Worm (Caenorhabditis elegans): ENCODE data around the gene hrpk-2.

DNA sequence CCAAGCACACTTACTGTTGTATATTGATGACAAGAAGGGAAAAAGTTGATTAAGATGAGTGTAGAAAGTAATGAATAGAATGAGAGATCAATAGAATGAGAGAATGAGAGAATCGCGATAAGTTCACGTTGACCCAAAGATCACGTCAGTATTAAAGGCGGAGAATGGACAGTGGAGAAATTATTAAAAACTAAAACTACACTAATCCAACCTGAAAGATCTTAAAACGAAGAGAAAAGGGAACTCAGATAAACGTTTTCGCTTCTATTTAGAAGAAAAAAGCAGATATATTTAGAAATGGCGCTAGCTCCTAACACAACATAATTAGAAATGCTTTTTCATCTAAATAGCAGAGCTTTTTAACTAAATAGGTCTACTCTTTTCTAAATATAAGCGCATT lies 33.7 kb upstream of the hrpk-2 start, which contains the start of gene let-754:
- TF ChIP-seq tbx-37 (GFP tag; conservative IDR thresholded peaks at IDR 0.05) (no peak), sea-1 (GFP tag; conservative IDR thresholded peaks at IDR 0.05) (no peak), ama-1 (optimal IDR thresholded peaks at IDR 0.05) (no peak), tra-4 (tag; optimal IDR thresholded peaks at IDR 0.05) (no peak), pes-1 (GFP tag; IDR thresholded peaks at IDR 0.05) (no peak), hmg-4 (GFP tag; optimal IDR thresholded peaks at IDR 0.05) (no peak), ceh-13 (GFP tag; optimal IDR thresholded peaks at IDR 0.05) (no peak)

All from whole organism, early embryonic.